Worm (Caenorhabditis elegans) whole organism, late embryonic: Measurements from ENCODE around the gene F37A8.1.

Experiments used
- ceh-9 ChIP-seq: sonication (generic microtip); optimal IDR thresholded peaks from 2 replicates; lab custom pipeline; 2016; ENCODE audit warnings: mild to moderate bottlenecking, missing genetic modification characterization, inconsistent platforms, missing compliant biosample characterization
- ets-4 ChIP-seq: sonication (generic microtip); optimal IDR thresholded peaks from 2 replicates; lab custom pipeline; 2016; ENCODE audit warnings: missing genetic modification characterization, missing compliant biosample characterization
- lim-6 ChIP-seq: sonication (generic microtip); optimal IDR thresholded peaks from 2 replicates; lab custom pipeline; 2016; ENCODE audit warnings: missing genetic modification characterization, missing compliant biosample characterization
- madf-2 ChIP-seq: sonication (generic microtip); optimal IDR thresholded peaks from 2 replicates; lab custom pipeline; 2017; ENCODE audit warnings: missing genetic modification characterization, missing compliant biosample characterization

- TF ChIP-seq ceh-9 (tag; lab: Kevin White, UChicago) (no peak), ets-4 (tag; lab: Kevin White, UChicago) (no peak), madf-2 (tag; lab: Kevin White, UChicago) (no peak), lim-6 (tag; lab: Kevin White, UChicago) (no peak)
Measured at ce11 chrIII:3918569-3918968, 9.7 kb upstream of the F37A8.1 start, which contains the start of gene ZK1058.3.
